Fruit fly (Drosophila melanogaster) whole organism, embryonic: ENCODE results near the gene Inx6.
A peak's percentile ranks its signal among the peaks of the same experiment; 100 is the strongest.

Experiments used
- Antp ChIP-seq: fragments of 200-800 bp; sonication (Bioruptor generic); optimal IDR thresholded peaks from 3 replicates; lab custom pipeline; 2016; ENCODE audit warnings: missing biosample characterization, missing genetic modification characterization
- Bdp1 ChIP-seq: fragments of 200-800 bp; sonication (Bioruptor generic); optimal IDR thresholded peaks from 3 replicates; lab custom pipeline; 2016; ENCODE audit warnings: missing biosample characterization, missing genetic modification characterization
- CG10366 ChIP-seq: fragments of 200-800 bp; sonication (Bioruptor generic); IDR thresholded peaks from 2 replicates; pipeline ENCODE4 v1.3.6; 2022; ENCODE audit warnings: missing biosample characterization, missing genetic modification characterization
- CG10654 ChIP-seq: fragments of 200-800 bp; sonication (Bioruptor generic); optimal IDR thresholded peaks from 2 replicates; lab custom pipeline; 2016; ENCODE audit warnings: missing biosample characterization, missing genetic modification characterization
- CG11456 ChIP-seq: fragments of 200-800 bp; sonication (Bioruptor generic); IDR thresholded peaks from 3 replicates; pipeline ENCODE4 v1.3.6; 2022; ENCODE audit warnings: missing biosample characterization, missing genetic modification characterization
- CG11560 ChIP-seq: fragments of 200-800 bp; sonication (Bioruptor generic); IDR thresholded peaks from 3 replicates; pipeline ENCODE4 v1.3.6; 2022; ENCODE audit warnings: missing biosample characterization, missing genetic modification characterization
- CG14441 ChIP-seq: fragments of 200-800 bp; sonication (Bioruptor generic); IDR thresholded peaks from 2 replicates; pipeline ENCODE4 v1.3.6; 2022; ENCODE audit warnings: missing biosample characterization, missing genetic modification characterization
- CG14667 ChIP-seq: fragments of 200-800 bp; sonication (Bioruptor generic); IDR thresholded peaks from 2 replicates; pipeline ENCODE4 v1.3.6; 2022; ENCODE audit warnings: missing biosample characterization, missing genetic modification characterization
- CG15514 ChIP-seq: fragments of 200-800 bp; sonication (Bioruptor generic); optimal IDR thresholded peaks from 3 replicates; lab custom pipeline; 2017; ENCODE audit warnings: missing biosample characterization, missing genetic modification characterization, mild to moderate bottlenecking, moderate library complexity, missing genetic modification reagents
- CG1603 ChIP-seq: fragments of 200-800 bp; sonication (Bioruptor generic); optimal IDR thresholded peaks from 2 replicates; lab custom pipeline; 2019; ENCODE audit warnings: missing biosample characterization, mild to moderate bottlenecking, missing genetic modification characterization, moderate library complexity
- CG17328 ChIP-seq: fragments of 200-800 bp; sonication (Bioruptor generic); IDR thresholded peaks from 2 replicates; pipeline ENCODE4 v1.3.6; 2022; ENCODE audit warnings: missing biosample characterization, missing genetic modification characterization
- CG17829 ChIP-seq: fragments of 200-800 bp; optimal IDR thresholded peaks from 2 replicates; lab custom pipeline; 2019; ENCODE audit warnings: missing biosample characterization, mild to moderate bottlenecking, missing genetic modification characterization, moderate library complexity
- CG2129 ChIP-seq: fragments of 200-800 bp; sonication (Bioruptor generic); IDR thresholded peaks from 2 replicates; pipeline ENCODE4 v1.3.6; 2022; ENCODE audit warnings: missing biosample characterization, missing genetic modification characterization; ENCODE audit not compliant: partially characterized antibody
- CG2199 ChIP-seq: fragments of 200-800 bp; sonication (Bioruptor generic); IDR thresholded peaks from 3 replicates; pipeline ENCODE4 v1.3.6; 2022; ENCODE audit warnings: missing biosample characterization, missing genetic modification characterization
- CG2712 ChIP-seq: fragments of 200-800 bp; optimal IDR thresholded peaks from 3 replicates; lab custom pipeline; 2019; ENCODE audit warnings: missing biosample characterization, mild to moderate bottlenecking, missing genetic modification characterization, moderate library complexity
- CG4404 ChIP-seq: fragments of 200-800 bp; sonication (Bioruptor generic); IDR thresholded peaks from 2 replicates; pipeline ENCODE4 v1.3.6; 2022; ENCODE audit warnings: missing biosample characterization, missing genetic modification characterization
- CG6689 ChIP-seq: fragments of 200-800 bp; sonication (Bioruptor generic); IDR thresholded peaks from 2 replicates; pipeline ENCODE4 v1.3.6; 2022; ENCODE audit warnings: missing biosample characterization, missing genetic modification characterization
- CG8765 ChIP-seq: fragments of 200-800 bp; sonication (Bioruptor generic); IDR thresholded peaks from 2 replicates; pipeline ENCODE4 v1.3.6; 2022; ENCODE audit warnings: missing biosample characterization, missing genetic modification characterization
- Drgx ChIP-seq: fragments of 200-800 bp; sonication (Bioruptor generic); IDR thresholded peaks from 2 replicates; pipeline ENCODE4 v1.3.6; 2022; ENCODE audit warnings: missing biosample characterization, missing genetic modification characterization
- Ets65A ChIP-seq: fragments of 200-800 bp; sonication (Bioruptor generic); peaks from one replicate; lab custom pipeline; 2016; ENCODE audit warnings: missing biosample characterization, missing genetic modification characterization
- Gug ChIP-seq: fragments of 200-800 bp; sonication (Bioruptor generic); IDR thresholded peaks from 4 replicates; pipeline ENCODE4 v1.3.6; 2022; ENCODE audit warnings: missing biosample characterization, missing genetic modification characterization
- HLH4C ChIP-seq: fragments of 200-800 bp; sonication (Bioruptor generic); IDR thresholded peaks from 3 replicates; pipeline ENCODE4 v1.3.6; 2022; ENCODE audit warnings: missing biosample characterization, missing genetic modification characterization; ENCODE audit not compliant: partially characterized antibody
- Ptx1 ChIP-seq: fragments of 200-800 bp; sonication (Bioruptor generic); IDR thresholded peaks from 2 replicates; pipeline ENCODE4 v1.3.6; 2022; ENCODE audit warnings: missing biosample characterization, missing genetic modification characterization
- Rfx ChIP-seq: fragments of 200-800 bp; sonication (Bioruptor generic); IDR thresholded peaks from 2 replicates; pipeline ENCODE4 v1.3.6; 2022; ENCODE audit warnings: missing biosample characterization, missing genetic modification characterization
- Sry-δ ChIP-seq: fragments of 200-800 bp; sonication (Bioruptor generic); optimal IDR thresholded peaks from 2 replicates; lab custom pipeline; 2016; ENCODE audit warnings: missing biosample characterization, missing genetic modification characterization
- Xbp1 ChIP-seq: fragments of 200-800 bp; sonication (Bioruptor generic); optimal IDR thresholded peaks from 3 replicates; lab custom pipeline; 2016; ENCODE audit warnings: missing biosample characterization, mild to moderate bottlenecking, missing genetic modification characterization
- YL-1 ChIP-seq: fragments of 200-800 bp; sonication (Bioruptor generic); optimal IDR thresholded peaks from 3 replicates; lab custom pipeline; 2017; ENCODE audit warnings: missing biosample characterization, mild to moderate bottlenecking, missing genetic modification characterization
- ara ChIP-seq: fragments of 200-800 bp; sonication (Bioruptor generic); IDR thresholded peaks from 2 replicates; pipeline ENCODE4 v1.3.6; 2022; ENCODE audit warnings: missing biosample characterization, missing genetic modification characterization
- ase ChIP-seq: fragments of 200-800 bp; sonication (Bioruptor generic); IDR thresholded peaks from 3 replicates; pipeline ENCODE4 v1.3.6; 2022; ENCODE audit warnings: missing biosample characterization, missing genetic modification characterization
- ci ChIP-seq: fragments of 200-800 bp; sonication (Bioruptor generic); IDR thresholded peaks from 3 replicates; pipeline ENCODE4 v1.3.6; 2022; ENCODE audit warnings: missing biosample characterization, missing genetic modification characterization
- dan ChIP-seq: fragments of 200-800 bp; sonication (Bioruptor generic); IDR thresholded peaks from 2 replicates; pipeline ENCODE4 v1.3.6; 2022; ENCODE audit warnings: missing biosample characterization, missing genetic modification characterization
- dmrt11E ChIP-seq: fragments of 200-800 bp; sonication (Bioruptor generic); optimal IDR thresholded peaks from 3 replicates; lab custom pipeline; 2018; ENCODE audit warnings: missing biosample characterization, mild to moderate bottlenecking, missing genetic modification characterization, moderate library complexity
- dysf ChIP-seq: fragments of 200-800 bp; sonication (Bioruptor generic); IDR thresholded peaks from 3 replicates; pipeline ENCODE4 v1.3.6; 2022; ENCODE audit warnings: missing biosample characterization, missing genetic modification characterization
- grau ChIP-seq: fragments of 200-800 bp; optimal IDR thresholded peaks from 3 replicates; lab custom pipeline; 2019; ENCODE audit warnings: missing biosample characterization, mild to moderate bottlenecking, missing genetic modification characterization, moderate library complexity
- ken ChIP-seq: fragments of 200-800 bp; sonication (Bioruptor generic); IDR thresholded peaks from 3 replicates; pipeline ENCODE4 v1.3.6; 2022; ENCODE audit warnings: missing biosample characterization, missing genetic modification characterization
- lmd ChIP-seq: fragments of 200-800 bp; sonication (Bioruptor generic); IDR thresholded peaks from 2 replicates; pipeline ENCODE4 v1.3.6; 2022; ENCODE audit warnings: missing biosample characterization, missing genetic modification characterization
- pan ChIP-seq, 4 experiments: fragments of >200 bp in 3 of 4; fragments of 200-800 bp in 1 of 4; sonication (Bioruptor generic) in 1 of 4; optimal IDR thresholded peaks in 3 of 4; IDR thresholded peaks in 1 of 4; 2 replicates each; pipeline versions ENCODE4 v1.3.6 to Lab custom; 2017 to 2022; ENCODE audit warnings: missing biosample characterization in 2 of 4, missing genetic modification characterization in 2 of 4, mixed read lengths in 1 of 4
- pfk ChIP-seq: fragments of 200-800 bp; sonication (Bioruptor generic); optimal IDR thresholded peaks from 2 replicates; lab custom pipeline; 2018; ENCODE audit warnings: missing biosample characterization, mild to moderate bottlenecking, missing genetic modification characterization, moderate library complexity
- pnt ChIP-seq: fragments of 200-800 bp; sonication (Bioruptor generic); optimal IDR thresholded peaks from 3 replicates; lab custom pipeline; 2016; ENCODE audit warnings: missing biosample characterization, missing genetic modification characterization
- prd ChIP-seq, 3 experiments: fragments of >200 bp in 2 of 3; fragments of 200-800 bp in 1 of 3; sonication (Bioruptor generic) in 1 of 3; optimal IDR thresholded peaks in 2 of 3; IDR thresholded peaks in 1 of 3; 2 replicates in 2 of 3; 3 replicates in 1 of 3; pipeline versions ENCODE4 v1.3.6 to Lab custom; 2017 to 2022; ENCODE audit warnings: missing biosample characterization in 1 of 3, missing genetic modification characterization in 1 of 3
- row ChIP-seq: fragments of 200-800 bp; sonication (Bioruptor generic); IDR thresholded peaks from 3 replicates; pipeline ENCODE4 v1.3.6; 2022; ENCODE audit warnings: missing biosample characterization, missing genetic modification characterization
- sens ChIP-seq: fragments of 200-800 bp; sonication (Bioruptor generic); peaks from one replicate; lab custom pipeline; 2016; ENCODE audit warnings: missing biosample characterization, missing genetic modification characterization
- so ChIP-seq: fragments of 200-800 bp; sonication (Bioruptor generic); IDR thresholded peaks from 3 replicates; pipeline ENCODE4 v1.3.6; 2022; ENCODE audit warnings: missing biosample characterization, missing genetic modification characterization
- sob ChIP-seq: fragments of 200-800 bp; sonication (Bioruptor generic); IDR thresholded peaks from 2 replicates; pipeline ENCODE4 v1.3.6; 2022; ENCODE audit warnings: missing biosample characterization, missing genetic modification characterization
- sug ChIP-seq: fragments of 200-800 bp; optimal IDR thresholded peaks from 2 replicates; lab custom pipeline; 2019; ENCODE audit warnings: missing biosample characterization, mild to moderate bottlenecking, missing genetic modification characterization, moderate library complexity
- ttk ChIP-seq: fragments of 200-800 bp; sonication (Bioruptor generic); IDR thresholded peaks from 2 replicates; pipeline ENCODE4 v2.1.2; 2022; ENCODE audit warnings: missing biosample characterization, missing genetic modification characterization
- zfh1 ChIP-seq: fragments of 200-800 bp; sonication (Bioruptor generic); IDR thresholded peaks from 3 replicates; pipeline ENCODE4 v1.3.6; 2022; ENCODE audit warnings: missing biosample characterization, missing genetic modification characterization

Inx6 gene

dm6 chrX:20251069-20251468, 18.5 kb downstream of the Inx6 start, which contains the start of the genes CG17068 and Rab10 (continued):
- TF ChIP-seq CG15514 (GFP tag; lab: Kevin White, UChicago) (peak; percentile 59), pfk (GFP tag; lab: Kevin White, UChicago) (no peak), CG10654 (GFP tag; lab: Kevin White, UChicago) (no peak), Xbp1 (GFP tag; lab: Kevin White, UChicago) (peak; percentile 14), YL-1 (GFP tag; lab: Kevin White, UChicago) (peak; percentile 24), Antp (GFP tag; lab: Kevin White, UChicago) (peak; percentile 13), row (GFP tag; lab: Robert Waterston, UW) (peak; percentile 46; the same call in 2 of the 3 replicates), CG6689 (GFP tag; lab: Robert Waterston, UW) (no peak), Sry-δ (GFP tag; lab: Kevin White, UChicago) (peak; percentile 95), Bdp1 (GFP tag; lab: Kevin White, UChicago) (no peak)

- peak; percentile 26 for TF ChIP-seq CG1603 (tag; lab: Kevin White, UChicago)
- peak; percentile 76 for TF ChIP-seq CG4404 (GFP tag; lab: Robert Waterston, UW)
- TF ChIP-seq dmrt11E (tag; lab: Kevin White, UChicago): peak; percentile 31
- TF ChIP-seq CG11560 (tag; lab: Robert Waterston, UW): 0 out of 3 replicates have a peak, but pooled peaks have one; percentile 22
- TF ChIP-seq sens (GFP tag; lab: Kevin White, UChicago): peak; percentile 52
- TF ChIP-seq row (GFP tag; lab: Robert Waterston, UW): peak; percentile 45; the same call in 2 of the 3 replicates
- no peak for TF ChIP-seq pan (optimal IDR thresholded peaks at IDR 0.05; lab: Kevin White, UChicago)
- TF ChIP-seq pan (GFP tag; optimal IDR thresholded peaks at IDR 0.05 in 1 of 2, IDR thresholded peaks at IDR 0.05 in 1 of 2): peak in 1 of 2 experiments; percentile 12
- no peak for TF ChIP-seq so (GFP tag; lab: Robert Waterston, UW)
- TF ChIP-seq Ets65A: peak; percentile 66
- TF ChIP-seq ara (GFP tag; lab: Robert Waterston, UW): no peak
- TF ChIP-seq grau (tag; lab: Kevin White, UChicago): peak; percentile 69
- peak; percentile 19; the same call in 1 of the 2 replicates for TF ChIP-seq Rfx
- TF ChIP-seq CG2129 (GFP tag; lab: Robert Waterston, UW): no peak
- 0 out of 3 replicates have a peak, but pooled peaks have one; percentile 12 for TF ChIP-seq CG11456
- 0 out of 2 replicates have a peak, but pooled peaks have one; percentile 9 for TF ChIP-seq CG17328 (GFP tag; lab: Robert Waterston, UW)
- TF ChIP-seq CG17829 (tag; lab: Kevin White, UChicago): peak; percentile 19
- TF ChIP-seq CG14667 (GFP tag; lab: Robert Waterston, UW): peak; percentile 30; the same call in 1 of the 2 replicates
- peak; percentile 39; the same call in 2 of the 3 replicates for TF ChIP-seq dysf (GFP tag; lab: Robert Waterston, UW)
- no peak for TF ChIP-seq ase (GFP tag; lab: Robert Waterston, UW)
- TF ChIP-seq sug: no peak
- no peak for TF ChIP-seq HLH4C (GFP tag; lab: Robert Waterston, UW)
- TF ChIP-seq CG2712 (tag; lab: Kevin White, UChicago): peak; percentile 12
- TF ChIP-seq CG2199 (GFP tag; lab: Robert Waterston, UW): no peak
- TF ChIP-seq Gug (GFP tag; lab: Robert Waterston, UW): peak; percentile 47; the same call in 1 of the 4 replicates
- TF ChIP-seq ttk (GFP tag; lab: Robert Waterston, UW): peak; percentile 36; the same call in 1 of the 2 replicates
- 0 out of 3 replicates have a peak, but pooled peaks have one; percentile 35 for TF ChIP-seq zfh1 (GFP tag; lab: Robert Waterston, UW)
- TF ChIP-seq sob (GFP tag; lab: Robert Waterston, UW): 0 out of 2 replicates have a peak, but pooled peaks have one; percentile 12
- TF ChIP-seq pnt (GFP tag; lab: Kevin White, UChicago): no peak
- TF ChIP-seq Drgx: peak; percentile 36; the same call in 1 of the 2 replicates
- peak; percentile 59; the same call in 1 of the 3 replicates for TF ChIP-seq ci
- peak; percentile 66; the same call in 1 of the 2 replicates for TF ChIP-seq CG8765 (GFP tag; lab: Robert Waterston, UW)
- peak; percentile 52; the same call in 1 of the 2 replicates for TF ChIP-seq CG14441
- TF ChIP-seq prd (optimal IDR thresholded peaks at IDR 0.05; lab: Kevin White, UChicago): no peak
- peak; percentile 83; the same call in 2 of the 3 replicates for TF ChIP-seq prd (GFP tag; IDR thresholded peaks at IDR 0.05; lab: Robert Waterston, UW)
- peak; percentile 48 for TF ChIP-seq Ptx1
- 0 out of 3 replicates have a peak, but pooled peaks have one; percentile 24 for TF ChIP-seq ken (GFP tag; lab: Robert Waterston, UW)
- peak; percentile 53; the same call in 1 of the 2 replicates for TF ChIP-seq dan (GFP tag; lab: Robert Waterston, UW)
- peak; percentile 21; the same call in 1 of the 2 replicates for TF ChIP-seq CG10366
- peak; percentile 30; the same call in 1 of the 2 replicates for TF ChIP-seq lmd
Observed at dm6 chrX:20247710-20248109, 21.9 kb downstream of the Inx6 start.
